Fruit fly (Drosophila melanogaster) whole organism, embryonic: ENCODE data around the gene Ndae1.

Experiments used
- CG11696 ChIP-seq: fragments of 200-800 bp; sonication (Bioruptor generic); IDR thresholded peaks from 2 replicates; pipeline ENCODE4 v1.3.6; 2022; ENCODE audit warnings: missing biosample characterization, missing genetic modification characterization
- CG18599 ChIP-seq: fragments of 200-800 bp; sonication (Bioruptor generic); optimal IDR thresholded peaks from 3 replicates; lab custom pipeline; 2017; ENCODE audit warnings: missing biosample characterization, missing genetic modification characterization, mild to moderate bottlenecking, moderate library complexity, missing genetic modification reagents
- CG4360 ChIP-seq: fragments of 200-800 bp; sonication (Bioruptor generic); IDR thresholded peaks from 2 replicates; pipeline ENCODE4 v1.3.6; 2022; ENCODE audit warnings: missing biosample characterization, missing genetic modification characterization
- CG7963 ChIP-seq: fragments of 200-800 bp; sonication (Bioruptor generic); IDR thresholded peaks from 3 replicates; pipeline ENCODE4 v1.3.6; 2022; ENCODE audit warnings: missing biosample characterization, missing genetic modification characterization; ENCODE audit not compliant: partially characterized antibody
- Dbx ChIP-seq: fragments of 200-800 bp; sonication (Bioruptor generic); IDR thresholded peaks from 3 replicates; pipeline ENCODE4 v1.3.6; 2022; ENCODE audit warnings: missing biosample characterization, missing genetic modification characterization
- al ChIP-seq: fragments of 200-800 bp; sonication (Bioruptor generic); IDR thresholded peaks from 2 replicates; pipeline ENCODE4 v1.3.6; 2022; ENCODE audit warnings: missing biosample characterization, missing genetic modification characterization
- esg ChIP-seq: fragments of 200-800 bp; sonication (Bioruptor generic); conservative IDR thresholded peaks from 2 replicates; pipeline ENCODE4 v1.3.6; 2022; ENCODE audit warnings: missing biosample characterization, missing genetic modification characterization
- org-1 ChIP-seq: fragments of 200-800 bp; sonication (Bioruptor generic); optimal IDR thresholded peaks from 2 replicates; lab custom pipeline; 2017; ENCODE audit warnings: missing biosample characterization, missing genetic modification characterization
- sc ChIP-seq, 3 experiments: fragments of >200 bp in 2 of 3; fragments of 200-800 bp in 1 of 3; sonication (Bioruptor generic) in 1 of 3; optimal IDR thresholded peaks; 2 replicates in 2 of 3; 3 replicates in 1 of 3; lab custom pipeline; 2017; ENCODE audit warnings: mild to moderate bottlenecking in 1 of 3, missing biosample characterization in 1 of 3, missing genetic modification characterization in 1 of 3, missing genetic modification reagents in 1 of 3
- sens ChIP-seq: fragments of 200-800 bp; sonication (Bioruptor generic); peaks from one replicate; lab custom pipeline; 2016; ENCODE audit warnings: missing biosample characterization, missing genetic modification characterization
- tup ChIP-seq: fragments of 200-800 bp; sonication (Bioruptor generic); optimal IDR thresholded peaks from 2 replicates; lab custom pipeline; 2016; ENCODE audit warnings: missing biosample characterization, mild to moderate bottlenecking, missing genetic modification characterization, moderate library complexity

DNA sequence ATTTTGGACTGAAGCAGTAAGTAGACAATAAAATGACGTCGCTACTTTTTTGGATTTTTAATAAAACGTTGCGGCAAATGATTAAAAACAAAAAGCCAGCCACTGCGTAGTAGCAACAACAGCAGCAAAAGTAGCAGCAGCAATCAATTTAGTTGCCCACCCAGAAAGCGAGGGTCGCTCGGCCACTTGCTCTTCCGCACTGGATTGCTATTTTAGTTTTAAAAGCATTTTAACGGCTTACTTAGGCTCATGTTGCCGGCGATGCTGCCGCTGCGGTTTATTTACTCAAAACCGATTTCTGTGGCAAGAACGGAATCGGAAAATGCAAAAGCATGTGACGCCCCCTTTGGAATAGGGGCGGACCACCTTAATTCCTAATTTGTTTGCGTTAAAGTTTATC, 13.4 kb upstream of the Ndae1 start:
- TF ChIP-seq CG11696 (GFP tag; lab: Robert Waterston, UW) (no peak), sens (GFP tag; lab: Kevin White, UChicago) (no peak), sc (optimal IDR thresholded peaks at IDR 0.05; lab: Kevin White, UChicago) (no peak), sc (GFP tag; optimal IDR thresholded peaks at IDR 0.05; lab: Kevin White, UChicago) (no peak), al (GFP tag; lab: Robert Waterston, UW) (no peak), esg (no peak), CG7963 (GFP tag; lab: Robert Waterston, UW) (no peak), CG4360 (no peak), tup (no peak), CG18599 (GFP tag; lab: Kevin White, UChicago) (no peak), Dbx (GFP tag; lab: Robert Waterston, UW) (no peak), org-1 (GFP tag; lab: Kevin White, UChicago) (no peak)
